Worm (Caenorhabditis elegans) whole organism, L3 larva: ENCODE results near the gene C53D6.7.

Source experiments
- R02D3.7 ChIP-seq: fragments of 150-350 bp; optimal IDR thresholded peaks from 2 replicates; lab custom pipeline; 2014; ENCODE audit warnings: missing biosample characterization, missing genetic modification characterization
- egl-27 ChIP-seq: sonication (generic microtip); optimal IDR thresholded peaks from 4 replicates; lab custom pipeline; 2017; ENCODE audit warnings: missing biosample characterization, missing genetic modification reagents, missing genetic modification characterization
- egl-5 ChIP-seq: fragments of 150-350 bp; optimal IDR thresholded peaks from 2 replicates; lab custom pipeline; 2017; ENCODE audit warnings: missing biosample characterization, missing genetic modification reagents, missing genetic modification characterization, inconsistent platforms
- fos-1 ChIP-seq: fragments of 150-350 bp; optimal IDR thresholded peaks from 2 replicates; lab custom pipeline; 2014; ENCODE audit warnings: missing biosample characterization, missing genetic modification characterization
- lin-15B ChIP-seq: fragments of 150-350 bp; optimal IDR thresholded peaks from 2 replicates; lab custom pipeline; 2014; ENCODE audit warnings: missing biosample characterization, missing genetic modification characterization
- lin-39 ChIP-seq: fragments of 150-350 bp; optimal IDR thresholded peaks from 2 replicates; lab custom pipeline; 2018; ENCODE audit warnings: missing biosample characterization, missing genetic modification reagents, missing genetic modification characterization
- nfya-1 ChIP-seq: sonication (generic microtip); optimal IDR thresholded peaks from 2 replicates; lab custom pipeline; 2017; ENCODE audit warnings: missing genetic modification characterization, mild to moderate bottlenecking, missing compliant biosample characterization, antibody characterized with exemption, moderate library complexity; ENCODE audit not compliant: insufficient read depth
- nhr-12 ChIP-seq: fragments of 150-350 bp; optimal IDR thresholded peaks from 2 replicates; lab custom pipeline; 2014; ENCODE audit warnings: missing biosample characterization, missing genetic modification characterization
- nhr-25 ChIP-seq: sonication (generic microtip); optimal IDR thresholded peaks from 2 replicates; lab custom pipeline; 2017; ENCODE audit warnings: missing biosample characterization, missing genetic modification characterization
- skn-1 ChIP-seq: fragments of 150-350 bp; optimal IDR thresholded peaks from 2 replicates; lab custom pipeline; 2014; ENCODE audit warnings: missing biosample characterization, missing genetic modification characterization
- snpc-4 ChIP-seq: fragments of 150-350 bp; optimal IDR thresholded peaks from 2 replicates; lab custom pipeline; 2014; ENCODE audit warnings: missing biosample characterization, missing genetic modification characterization
- unc-39 ChIP-seq: sonication (generic microtip); optimal IDR thresholded peaks from 4 replicates; lab custom pipeline; 2017; ENCODE audit warnings: missing biosample characterization, missing genetic modification characterization
- unc-62 ChIP-seq: fragments of 150-350 bp; sonication (generic microtip); optimal IDR thresholded peaks from 4 replicates; lab custom pipeline; 2014; ENCODE audit warnings: missing biosample characterization, missing genetic modification reagents, missing genetic modification characterization

- no peak for TF ChIP-seq nhr-25 (tag; lab: Kevin White, UChicago)
- TF ChIP-seq egl-5 = no peak
- TF ChIP-seq snpc-4 (tag; lab: Kevin White, UChicago) = no peak
- no peak for TF ChIP-seq egl-27 (tag; lab: Kevin White, UChicago)
- TF ChIP-seq nfya-1 = no peak
- no peak for TF ChIP-seq unc-39 (tag; lab: Kevin White, UChicago)
- no peak for TF ChIP-seq skn-1 (tag; lab: Kevin White, UChicago)
- no peak for TF ChIP-seq nhr-12
- TF ChIP-seq unc-62 (GFP tag; lab: Kevin White, UChicago) = no peak
- TF ChIP-seq lin-15B (tag; lab: Kevin White, UChicago) = no peak
- TF ChIP-seq lin-39 (tag; lab: Kevin White, UChicago) = no peak
- no peak for TF ChIP-seq fos-1 (tag; lab: Kevin White, UChicago)
- no peak for TF ChIP-seq R02D3.7 (tag; lab: Kevin White, UChicago)
These were observed at the start of gene C53D6.7 for ce11 chrIV:9037063-9037462.
